Worm (Caenorhabditis elegans) whole organism, L1 larva: ENCODE measurements around the gene T05D4.2.

Experiments used
- C04F5.9 ChIP-seq: sonication (generic microtip); optimal IDR thresholded peaks from 2 replicates; lab custom pipeline; 2016; ENCODE audit warnings: missing genetic modification characterization, missing compliant biosample characterization
- aha-1 ChIP-seq: fragments of 150-350 bp; optimal IDR thresholded peaks from 2 replicates; lab custom pipeline; 2014; ENCODE audit warnings: missing biosample characterization, missing genetic modification characterization
- alr-1 ChIP-seq: fragments of 200-800 bp; sonication (Bioruptor generic); optimal IDR thresholded peaks from 2 replicates; lab custom pipeline; 2018; ENCODE audit warnings: borderline replicate concordance, mild to moderate bottlenecking, missing genetic modification characterization, missing compliant biosample characterization
- blmp-1 ChIP-seq: fragments of 150-350 bp; optimal IDR thresholded peaks from 2 replicates; lab custom pipeline; 2014; ENCODE audit warnings: missing biosample characterization, missing genetic modification characterization
- ceh-82 ChIP-seq, 3 experiments: fragments of 150-350 bp in 1 of 3; sonication (generic microtip) in 2 of 3; optimal IDR thresholded peaks; 2 replicates each; lab custom pipeline; 2014 to 2017; ENCODE audit warnings: missing biosample characterization in 3 of 3, missing genetic modification characterization in 3 of 3
- dpl-1 ChIP-seq, 3 experiments: fragments of 150-350 bp in 2 of 3; sonication (generic microtip) in 1 of 3; optimal IDR thresholded peaks; 2 replicates each; lab custom pipeline; 2014 to 2017; ENCODE audit warnings: missing biosample characterization in 3 of 3, missing genetic modification characterization in 3 of 3, missing genetic modification reagents in 3 of 3
- efl-1 ChIP-seq, 4 experiments: fragments of 150-350 bp; optimal IDR thresholded peaks in 3 of 4; peaks in 1 of 4; 1 replicate in 1 of 4; 2 replicates in 3 of 4; lab custom pipeline; 2014; ENCODE audit warnings: missing biosample characterization in 2 of 4, missing genetic modification characterization in 2 of 4, missing genetic modification reagents in 2 of 4
- egl-13 ChIP-seq: sonication (generic microtip); optimal IDR thresholded peaks from 2 replicates; lab custom pipeline; 2016; ENCODE audit warnings: missing genotype, missing genetic modification reagents, missing genetic modification characterization, missing compliant biosample characterization
- fkh-10 ChIP-seq: sonication (generic microtip); optimal IDR thresholded peaks from 2 replicates; lab custom pipeline; 2017; ENCODE audit warnings: missing biosample characterization, missing genetic modification reagents, missing genetic modification characterization
- fkh-4 ChIP-seq: sonication (generic microtip); optimal IDR thresholded peaks from 2 replicates; lab custom pipeline; 2016; ENCODE audit warnings: missing compliant biosample characterization, missing genetic modification characterization, borderline replicate concordance
- irx-1 ChIP-seq: sonication (generic microtip); optimal IDR thresholded peaks from 2 replicates; lab custom pipeline; 2016; ENCODE audit warnings: missing genetic modification characterization, missing compliant biosample characterization
- lin-13 ChIP-seq: fragments of 150-350 bp; optimal IDR thresholded peaks from 2 replicates; lab custom pipeline; 2014; ENCODE audit warnings: missing biosample characterization, missing genetic modification reagents, missing genetic modification characterization
- lin-15B ChIP-seq: fragments of 150-350 bp; sonication (generic microtip); optimal IDR thresholded peaks from 3 replicates; lab custom pipeline; 2014; ENCODE audit warnings: missing biosample characterization, missing genetic modification characterization
- lin-35 ChIP-seq, 2 experiments: fragments of 150-350 bp; optimal IDR thresholded peaks; 2 replicates each; lab custom pipeline; 2014; ENCODE audit warnings: missing biosample characterization in 2 of 2, missing genetic modification characterization in 2 of 2, missing genetic modification reagents in 2 of 2
- lsy-2 ChIP-seq, 2 experiments: fragments of 150-350 bp; optimal IDR thresholded peaks; 2 replicates each; lab custom pipeline; 2014; ENCODE audit warnings: missing biosample characterization in 2 of 2, missing genetic modification characterization in 2 of 2
- mef-2 ChIP-seq: fragments of 150-350 bp; optimal IDR thresholded peaks from 2 replicates; lab custom pipeline; 2014; ENCODE audit warnings: missing biosample characterization, missing genetic modification characterization
- nhr-19 ChIP-seq: fragments of 200-800 bp; sonication (Bioruptor generic); conservative IDR thresholded peaks from 2 replicates; pipeline ENCODE4 v1.3.6; 2022; ENCODE audit warnings: missing genetic modification characterization, missing compliant biosample characterization
- nhr-237 ChIP-seq: fragments of 150-350 bp; optimal IDR thresholded peaks from 2 replicates; lab custom pipeline; 2014; ENCODE audit warnings: missing biosample characterization, missing genetic modification characterization
- nhr-77 ChIP-seq: fragments of 150-350 bp; optimal IDR thresholded peaks from 2 replicates; lab custom pipeline; 2014; ENCODE audit warnings: missing biosample characterization, missing genetic modification characterization
- nhr-85 ChIP-seq: sonication (generic microtip); peaks from one replicate; lab custom pipeline; 2016; ENCODE audit warnings: missing genetic modification characterization, inconsistent platforms, missing compliant biosample characterization
- pqm-1 ChIP-seq: sonication (generic microtip); optimal IDR thresholded peaks from 3 replicates; lab custom pipeline; 2017; ENCODE audit warnings: missing biosample characterization, missing genetic modification characterization
- rnt-1 ChIP-seq: sonication (generic microtip); optimal IDR thresholded peaks from 2 replicates; lab custom pipeline; 2016; ENCODE audit warnings: mild to moderate bottlenecking, missing genetic modification characterization, moderate library complexity, missing compliant biosample characterization
- sup-37 ChIP-seq: fragments of 200-800 bp; sonication (Bioruptor generic); optimal IDR thresholded peaks from 2 replicates; lab custom pipeline; 2018; ENCODE audit warnings: mild to moderate bottlenecking, missing genetic modification characterization, missing compliant biosample characterization
- zip-4 ChIP-seq: fragments of 200-800 bp; sonication (Bioruptor generic); optimal IDR thresholded peaks from 2 replicates; lab custom pipeline; 2018; ENCODE audit warnings: mild to moderate bottlenecking, missing genetic modification characterization, moderate library complexity, missing compliant biosample characterization
- ztf-4 ChIP-seq: fragments of 150-350 bp; optimal IDR thresholded peaks from 2 replicates; lab custom pipeline; 2014; ENCODE audit warnings: missing biosample characterization, missing genetic modification characterization

Gene T05D4.2

DNA sequence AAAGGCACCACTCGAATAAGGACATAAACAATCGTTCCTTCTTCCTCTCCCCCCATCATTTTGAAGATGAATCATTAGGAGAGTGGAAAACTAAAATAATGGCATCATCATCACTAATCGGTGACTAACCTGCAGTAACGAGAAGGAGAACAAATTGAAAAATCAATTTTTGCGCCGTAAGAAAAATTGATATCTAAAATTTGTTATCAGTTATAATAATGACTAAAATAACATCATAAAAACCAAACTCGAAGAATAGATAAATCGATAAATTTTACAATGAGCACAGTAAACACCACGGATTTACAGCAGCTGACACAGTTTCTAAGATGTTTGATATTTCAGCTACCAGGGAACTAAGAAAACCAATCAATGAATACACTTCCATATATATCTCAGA, 36.7 kb downstream of the T05D4.2 start:
- TF ChIP-seq irx-1 (tag; lab: Kevin White, UChicago), result no peak
- TF ChIP-seq blmp-1 (tag; lab: Kevin White, UChicago), result no peak
- no peak for TF ChIP-seq sup-37 (GFP tag; lab: Kevin White, UChicago)
- TF ChIP-seq lsy-2 (tag; optimal IDR thresholded peaks at IDR 0.05; lab: Kevin White, UChicago), result no peak
- TF ChIP-seq mef-2 (tag; lab: Kevin White, UChicago), result no peak
- TF ChIP-seq pqm-1 (tag; lab: Kevin White, UChicago), result no peak
- TF ChIP-seq aha-1 (tag; lab: Kevin White, UChicago), result no peak
- no peak for TF ChIP-seq nhr-77 (tag; lab: Kevin White, UChicago)
- TF ChIP-seq ceh-82 (tag; optimal IDR thresholded peaks at IDR 0.05; lab: Kevin White, UChicago), result no peak
- TF ChIP-seq fkh-4 (tag; lab: Kevin White, UChicago), result no peak
- no peak for TF ChIP-seq nhr-237 (tag; lab: Kevin White, UChicago)
- no peak for TF ChIP-seq zip-4 (GFP tag; lab: Kevin White, UChicago)
- TF ChIP-seq dpl-1 (GFP tag; optimal IDR thresholded peaks at IDR 0.05; lab: Kevin White, UChicago), result no peak
- TF ChIP-seq fkh-10, result no peak
- no peak for TF ChIP-seq lin-35 (GFP tag; optimal IDR thresholded peaks at IDR 0.05; lab: Kevin White, UChicago)

DNA sequence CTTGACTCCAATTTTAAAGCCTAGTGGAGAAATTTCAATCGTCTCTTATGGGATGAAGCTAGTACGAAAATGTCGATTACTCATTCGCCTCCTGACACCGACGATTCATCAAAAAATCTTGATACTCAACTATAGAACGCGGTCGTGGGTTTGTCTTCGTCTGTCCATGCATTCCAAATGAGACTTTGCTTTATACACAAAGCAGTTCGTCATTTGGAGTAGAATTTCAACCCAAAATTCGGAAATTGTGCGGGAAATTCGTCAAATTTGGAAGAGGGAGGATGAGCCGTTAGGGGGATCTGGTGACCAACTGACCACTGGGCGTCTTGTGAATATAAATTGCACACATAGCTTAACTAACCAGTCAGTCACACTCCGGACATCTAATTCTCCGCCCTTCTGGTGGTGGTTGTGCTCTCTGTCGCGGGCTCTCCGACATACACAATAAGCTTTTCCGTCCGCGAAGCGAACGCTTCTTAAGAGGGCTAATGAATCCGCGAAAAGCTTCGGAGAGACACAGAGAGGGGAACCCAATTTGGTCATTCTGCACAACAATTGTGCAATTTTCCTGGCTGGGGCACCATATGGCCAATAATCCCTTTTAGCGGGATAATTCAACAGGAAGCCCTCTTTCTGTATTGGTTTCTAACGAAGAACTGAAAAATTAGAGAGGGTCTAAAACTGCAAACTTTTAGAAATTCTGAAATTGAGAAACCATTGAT, 37.6 kb downstream of the T05D4.2 start:
- peak; percentile 11 for TF ChIP-seq alr-1 (tag; lab: Kevin White, UChicago)
- TF ChIP-seq rnt-1 (tag; lab: Kevin White, UChicago), result no peak
- no peak for TF ChIP-seq efl-1 (optimal IDR thresholded peaks at IDR 0.05; lab: Kevin White, UChicago)
- peak in 1 of 2 experiments; percentile 6 for TF ChIP-seq efl-1 (GFP tag; optimal IDR thresholded peaks at IDR 0.05 in 1 of 2; lab: Kevin White, UChicago)
- TF ChIP-seq, all 84 proteins: peak for 2

DNA sequence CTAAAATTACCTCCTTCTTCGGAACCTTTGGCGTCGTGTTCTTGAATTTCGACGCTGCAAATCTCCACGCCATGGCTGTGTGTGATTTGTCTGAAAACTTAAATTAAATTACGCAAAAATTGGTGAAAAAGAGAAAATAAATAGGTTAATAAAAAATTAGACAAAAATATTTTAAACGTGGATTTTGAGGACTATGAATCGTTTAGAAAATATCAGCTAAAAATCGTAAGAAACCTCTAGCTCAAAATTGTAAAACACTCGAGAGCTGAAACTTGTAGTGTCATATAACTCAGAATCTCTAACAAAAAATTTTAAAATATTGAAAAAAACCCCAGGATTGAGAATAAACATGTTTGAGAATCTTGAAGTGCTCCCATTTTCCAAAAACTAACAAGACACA, 38.9 kb downstream of the T05D4.2 start, which contains the start of gene pod-1:
TSS of gene pod-1 (minus strand) at position 101 of the 400 bp plus-strand sequence.
- no peak for TF ChIP-seq ztf-4 (tag; lab: Kevin White, UChicago)
- no peak for TF ChIP-seq nhr-85
- no peak for TF ChIP-seq C04F5.9 (tag; lab: Kevin White, UChicago)

DNA sequence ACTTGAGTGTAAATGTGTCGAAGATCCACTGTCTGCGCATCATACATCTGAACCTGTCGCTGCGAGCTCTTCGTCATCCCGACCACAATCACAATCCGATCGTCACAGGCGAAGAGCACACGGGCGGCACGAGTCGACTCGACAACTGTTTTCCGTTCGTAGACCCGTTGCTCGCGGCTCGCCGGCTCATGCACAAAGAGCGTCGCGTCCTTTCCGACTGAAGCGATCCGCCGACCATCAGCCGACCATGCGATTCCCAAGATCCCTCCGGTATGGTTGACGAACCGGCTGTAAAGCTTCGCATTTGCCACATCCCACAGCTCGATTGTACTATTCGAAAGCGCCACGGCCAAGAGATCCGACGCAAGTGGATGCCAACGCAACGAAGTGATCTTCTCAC, 44.4 kb downstream of the T05D4.2 start:
- TF ChIP-seq egl-13 (tag; lab: Kevin White, UChicago) (no peak), lin-15B (no peak), efl-1 (optimal IDR thresholded peaks at IDR 0.05; lab: Kevin White, UChicago) (no peak), efl-1 (GFP tag; optimal IDR thresholded peaks at IDR 0.05 in 1 of 2; lab: Kevin White, UChicago) (peak in 1 of 2 experiments; percentile 85)

DNA sequence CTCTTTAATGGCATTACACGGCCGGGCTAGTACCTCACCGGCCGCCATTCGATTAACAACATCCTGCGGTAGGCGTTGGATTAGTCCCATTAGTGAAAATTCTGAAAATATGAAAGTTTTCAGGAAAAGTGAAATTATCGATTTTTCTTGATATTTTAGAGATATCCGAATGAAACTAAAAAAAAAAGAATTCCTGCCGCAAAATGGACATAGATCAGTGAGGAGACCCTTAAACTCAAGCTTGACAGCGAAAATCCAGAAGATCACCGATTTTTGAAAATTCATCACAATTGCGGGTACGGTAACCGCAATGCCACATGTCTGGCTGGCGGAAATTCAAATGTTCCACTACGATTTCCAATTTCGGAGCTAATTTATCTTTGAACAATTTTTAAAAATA, 48.4 kb downstream of the T05D4.2 start, which contains the start of gene mlh-1:
TSS of gene mlh-1 (minus strand) at position 101 of the 400 bp plus-strand sequence.
- no peak for TF ChIP-seq nhr-85
- no peak for TF ChIP-seq lin-35 (GFP tag; optimal IDR thresholded peaks at IDR 0.05; lab: Kevin White, UChicago)
- no peak for TF ChIP-seq nhr-19 (GFP tag; lab: Robert Waterston, UW)
- TF ChIP-seq efl-1 (optimal IDR thresholded peaks at IDR 0.05; lab: Kevin White, UChicago), result no peak
- TF ChIP-seq efl-1 (GFP tag; optimal IDR thresholded peaks at IDR 0.05 in 1 of 2; lab: Kevin White, UChicago), result peak in 1 of 2 experiments; percentile 33
- TF ChIP-seq lin-13 (GFP tag; lab: Kevin White, UChicago), result no peak
